Worm (Caenorhabditis elegans) whole organism, young adult: ENCODE measurements around the gene dhgd-1.

ENCODE experiments used
- B0019.2 ChIP-seq: fragments of 200-800 bp; sonication (Bioruptor generic); conservative IDR thresholded peaks from 2 replicates; pipeline ENCODE4 v1.3.6; 2022; ENCODE audit warnings: missing genetic modification reagents, missing genetic modification characterization, missing compliant biosample characterization
- C06A6.2 ChIP-seq: fragments of 200-800 bp; sonication (Bioruptor generic); conservative IDR thresholded peaks from 2 replicates; pipeline ENCODE4 v1.3.6; 2022; ENCODE audit warnings: missing genetic modification characterization, missing compliant biosample characterization
- C17E4.6 ChIP-seq: fragments of 200-800 bp; sonication (Bioruptor generic); IDR thresholded peaks from 2 replicates; pipeline ENCODE4 v1.3.6; 2022; ENCODE audit warnings: missing genetic modification reagents, missing genetic modification characterization, missing compliant biosample characterization
- F33H1.4 ChIP-seq: fragments of 200-800 bp; sonication (Bioruptor generic); IDR thresholded peaks from 2 replicates; pipeline ENCODE4 v1.3.6; 2022; ENCODE audit warnings: missing genetic modification reagents, missing genetic modification characterization, missing compliant biosample characterization
- F52B5.7 ChIP-seq: sonication (generic microtip); optimal IDR thresholded peaks from 2 replicates; lab custom pipeline; 2016; ENCODE audit warnings: mild to moderate bottlenecking, missing genetic modification characterization, missing compliant biosample characterization
- Y79H2A.3 ChIP-seq: fragments of 200-800 bp; sonication (Bioruptor generic); conservative IDR thresholded peaks from 2 replicates; pipeline ENCODE4 v1.3.6; 2022; ENCODE audit warnings: missing genetic modification reagents, missing genetic modification characterization, missing compliant biosample characterization
- akir-1 ChIP-seq: fragments of 200-800 bp; sonication (Bioruptor generic); optimal IDR thresholded peaks from 2 replicates; lab custom pipeline; 2018; ENCODE audit warnings: mild to moderate bottlenecking, missing genetic modification characterization, moderate library complexity, missing compliant biosample characterization
- aptf-2 ChIP-seq: fragments of 200-800 bp; sonication (Bioruptor generic); conservative IDR thresholded peaks from 2 replicates; pipeline ENCODE4 v1.3.6; 2022; ENCODE audit warnings: missing genetic modification reagents, missing genetic modification characterization, missing compliant biosample characterization
- athp-1 ChIP-seq: sonication (generic microtip); optimal IDR thresholded peaks from 2 replicates; lab custom pipeline; 2017; ENCODE audit warnings: mild to moderate bottlenecking, missing genetic modification characterization, missing compliant biosample characterization
- attf-6 ChIP-seq: fragments of 200-800 bp; sonication (Bioruptor generic); IDR thresholded peaks from 2 replicates; pipeline ENCODE4 v1.3.6; 2022; ENCODE audit warnings: missing genetic modification reagents, missing genetic modification characterization, missing compliant biosample characterization
- cebp-1 ChIP-seq, 2 experiments: fragments of 200-800 bp in 1 of 2; sonication (Bioruptor generic) in 1 of 2; sonication (generic microtip) in 1 of 2; IDR thresholded peaks in 1 of 2; optimal IDR thresholded peaks in 1 of 2; 2 replicates each; pipeline versions ENCODE4 v1.3.6 to Lab custom; 2017 to 2022; ENCODE audit warnings: missing compliant biosample characterization in 2 of 2, missing genetic modification characterization in 2 of 2, mild to moderate bottlenecking in 1 of 2, missing genetic modification reagents in 1 of 2, moderate library complexity in 1 of 2
- ceh-100 ChIP-seq: fragments of 200-800 bp; sonication (Bioruptor generic); IDR thresholded peaks from 2 replicates; pipeline ENCODE4 v1.3.6; 2022; ENCODE audit warnings: missing genetic modification reagents, missing genetic modification characterization, missing compliant biosample characterization
- ceh-27 ChIP-seq: fragments of 200-800 bp; sonication (Bioruptor generic); optimal IDR thresholded peaks from 2 replicates; lab custom pipeline; 2018; ENCODE audit warnings: mild to moderate bottlenecking, missing genetic modification characterization, moderate library complexity, missing compliant biosample characterization
- chd-7 ChIP-seq: sonication (generic microtip); optimal IDR thresholded peaks from 2 replicates; lab custom pipeline; 2016; ENCODE audit warnings: mild to moderate bottlenecking, missing genetic modification characterization, moderate library complexity, missing compliant biosample characterization
- egl-18 ChIP-seq: fragments of 200-800 bp; sonication (Bioruptor generic); IDR thresholded peaks from 2 replicates; pipeline ENCODE4 v1.3.6; 2022; ENCODE audit warnings: missing genetic modification reagents, missing genetic modification characterization, missing compliant biosample characterization
- egrh-3 ChIP-seq: fragments of 200-800 bp; sonication (Bioruptor generic); IDR thresholded peaks from 2 replicates; pipeline ENCODE4 v1.3.6; 2022; ENCODE audit warnings: missing genetic modification reagents, missing genetic modification characterization, missing compliant biosample characterization
- gei-17 ChIP-seq: fragments of 200-800 bp; sonication (Bioruptor generic); optimal IDR thresholded peaks from 2 replicates; lab custom pipeline; 2018; ENCODE audit warnings: mild to moderate bottlenecking, missing genetic modification characterization, missing compliant biosample characterization
- hmg-1.2 ChIP-seq: fragments of 200-800 bp; sonication (Bioruptor generic); IDR thresholded peaks from 2 replicates; pipeline ENCODE4 v1.3.6; 2022; ENCODE audit warnings: missing genetic modification reagents, missing genetic modification characterization, missing compliant biosample characterization
- hrde-1 ChIP-seq: sonication (generic microtip); optimal IDR thresholded peaks from 2 replicates; lab custom pipeline; 2016; ENCODE audit warnings: missing genetic modification characterization, mild to moderate bottlenecking, missing compliant biosample characterization, moderate library complexity, missing genotype, missing genetic modification reagents, borderline replicate concordance
- lag-1 ChIP-seq: fragments of 200-800 bp; sonication (Bioruptor generic); IDR thresholded peaks from 2 replicates; pipeline ENCODE4 v1.3.6; 2022; ENCODE audit warnings: missing genetic modification reagents, missing genetic modification characterization, missing compliant biosample characterization
- lin-26 ChIP-seq: fragments of 200-800 bp; sonication (Bioruptor generic); IDR thresholded peaks from 2 replicates; pipeline ENCODE4 v1.3.6; 2022; ENCODE audit warnings: missing genetic modification reagents, missing genetic modification characterization, missing compliant biosample characterization
- lin-35 ChIP-seq, 3 experiments: fragments of 150-350 bp in 2 of 3; sonication (generic microtip) in 1 of 3; optimal IDR thresholded peaks; 2 replicates each; lab custom pipeline; 2014 to 2018; ENCODE audit warnings: missing biosample characterization in 3 of 3, missing genetic modification characterization in 3 of 3, missing genetic modification reagents in 3 of 3
- lin-40 ChIP-seq: sonication (generic microtip); optimal IDR thresholded peaks from 2 replicates; lab custom pipeline; 2016; ENCODE audit warnings: missing genetic modification characterization, mild to moderate bottlenecking, missing compliant biosample characterization, missing genotype, missing genetic modification reagents
- lin-54 ChIP-seq: fragments of 200-800 bp; sonication (Bioruptor generic); optimal IDR thresholded peaks from 2 replicates; lab custom pipeline; 2018; ENCODE audit warnings: mild to moderate bottlenecking, missing genetic modification characterization, missing compliant biosample characterization
- lir-1 ChIP-seq: fragments of 200-800 bp; sonication (Bioruptor generic); conservative IDR thresholded peaks from 2 replicates; pipeline ENCODE4 v1.3.6; 2022; ENCODE audit warnings: missing genetic modification reagents, missing genetic modification characterization, missing compliant biosample characterization
- lsl-1 ChIP-seq: fragments of 200-800 bp; sonication (Bioruptor generic); optimal IDR thresholded peaks from 2 replicates; lab custom pipeline; 2018; ENCODE audit warnings: mild to moderate bottlenecking, missing genetic modification characterization, moderate library complexity, missing compliant biosample characterization
- madf-8 ChIP-seq: fragments of 200-800 bp; sonication (Bioruptor generic); conservative IDR thresholded peaks from 2 replicates; pipeline ENCODE4 v1.3.6; 2022; ENCODE audit warnings: missing genetic modification reagents, missing genetic modification characterization, missing compliant biosample characterization
- mcd-1 ChIP-seq: fragments of 200-800 bp; sonication (Bioruptor generic); IDR thresholded peaks from 2 replicates; pipeline ENCODE4 v1.3.6; 2022; ENCODE audit warnings: missing genetic modification reagents, missing genetic modification characterization, missing compliant biosample characterization
- nfya-1 ChIP-seq: sonication (generic microtip); optimal IDR thresholded peaks from 2 replicates; lab custom pipeline; 2017; ENCODE audit warnings: antibody characterized with exemption, missing compliant biosample characterization, missing genetic modification characterization, borderline replicate concordance; ENCODE audit not compliant: insufficient read depth
- nfyb-1 ChIP-seq: fragments of 200-800 bp; sonication (Bioruptor generic); IDR thresholded peaks from 2 replicates; pipeline ENCODE4 v1.3.6; 2022; ENCODE audit warnings: missing genetic modification reagents, missing genetic modification characterization, missing compliant biosample characterization
- nhr-80 ChIP-seq: sonication (generic microtip); optimal IDR thresholded peaks from 2 replicates; lab custom pipeline; 2016; ENCODE audit warnings: missing genetic modification characterization, missing compliant biosample characterization
- rcor-1 ChIP-seq: fragments of 200-800 bp; sonication (Bioruptor generic); IDR thresholded peaks from 2 replicates; pipeline ENCODE4 v1.3.6; 2022; ENCODE audit warnings: missing genetic modification reagents, missing genetic modification characterization, missing compliant biosample characterization
- repo-1 ChIP-seq: sonication (generic microtip); optimal IDR thresholded peaks from 2 replicates; lab custom pipeline; 2017; ENCODE audit warnings: mild to moderate bottlenecking, missing genetic modification characterization, missing compliant biosample characterization
- snpc-1.3 ChIP-seq: sonication (generic microtip); optimal IDR thresholded peaks from 2 replicates; lab custom pipeline; 2017; ENCODE audit warnings: missing genetic modification characterization, mild to moderate bottlenecking, missing compliant biosample characterization, antibody characterized with exemption, moderate library complexity, missing genotype, missing genetic modification reagents; ENCODE audit not compliant: insufficient read depth
- snpc-3.4 ChIP-seq: sonication (generic microtip); optimal IDR thresholded peaks from 2 replicates; lab custom pipeline; 2017; ENCODE audit warnings: missing genetic modification characterization, mild to moderate bottlenecking, missing compliant biosample characterization, antibody characterized with exemption, moderate library complexity, missing genotype, missing genetic modification reagents
- tbp1 ChIP-seq: fragments of 200-800 bp; sonication (Bioruptor generic); optimal IDR thresholded peaks from 2 replicates; lab custom pipeline; 2018; ENCODE audit warnings: mild to moderate bottlenecking, missing genetic modification characterization, missing compliant biosample characterization
- tlf-1 ChIP-seq: fragments of 200-800 bp; sonication (Bioruptor generic); optimal IDR thresholded peaks from 2 replicates; lab custom pipeline; 2018; ENCODE audit warnings: mild to moderate bottlenecking, missing genetic modification characterization, missing compliant biosample characterization
- unc-62 ChIP-seq: fragments of 150-350 bp; optimal IDR thresholded peaks from 2 replicates; lab custom pipeline; 2014; ENCODE audit warnings: missing biosample characterization, missing genetic modification reagents, missing genetic modification characterization
- zfh-2 ChIP-seq: fragments of 200-800 bp; sonication (Bioruptor generic); conservative IDR thresholded peaks from 2 replicates; pipeline ENCODE4 v1.3.6; 2022; ENCODE audit warnings: missing genetic modification reagents, missing genetic modification characterization, missing compliant biosample characterization
- ztf-18 ChIP-seq: sonication (generic microtip); optimal IDR thresholded peaks from 2 replicates; lab custom pipeline; 2016; ENCODE audit warnings: missing genotype, mild to moderate bottlenecking, missing genetic modification characterization, missing compliant biosample characterization
- ztf-28 ChIP-seq: fragments of 200-800 bp; sonication (Bioruptor generic); IDR thresholded peaks from 2 replicates; pipeline ENCODE4 v1.3.6; 2022; ENCODE audit warnings: missing genetic modification reagents, missing genetic modification characterization, missing compliant biosample characterization

Gene dhgd-1

ce11 chrII:11535924-11536323, 16.0 kb downstream of the dhgd-1 start:
- TF ChIP-seq lsl-1 (GFP tag; lab: Kevin White, UChicago): no peak
- no peak for TF ChIP-seq snpc-1.3 (tag; lab: Kevin White, UChicago)
- TF ChIP-seq F52B5.7: no peak
- no peak for TF ChIP-seq ceh-27 (GFP tag; lab: Kevin White, UChicago)
- TF ChIP-seq tlf-1 (GFP tag; lab: Kevin White, UChicago): no peak
- TF ChIP-seq zfh-2: no peak
- TF ChIP-seq nhr-80 (tag; lab: Kevin White, UChicago): no peak
- TF ChIP-seq nfya-1 (tag; lab: Kevin White, UChicago): no peak
- TF ChIP-seq snpc-3.4 (tag; lab: Kevin White, UChicago): no peak
- no peak for TF ChIP-seq hmg-1.2

- TF ChIP-seq cebp-1 (GFP tag; IDR thresholded peaks at IDR 0.05; lab: Robert Waterston, UW) (no peak), cebp-1 (tag; optimal IDR thresholded peaks at IDR 0.05; lab: Kevin White, UChicago) (peak; percentile 40), aptf-2 (GFP tag; lab: Robert Waterston, UW) (0 out of 2 replicates have a peak, but pooled peaks have one; percentile 21), lag-1 (GFP tag; lab: Robert Waterston, UW) (0 out of 2 replicates have a peak, but pooled peaks have one; percentile 52), unc-62 (GFP tag; lab: Kevin White, UChicago) (no peak), repo-1 (tag; lab: Kevin White, UChicago) (no peak)
Measured at ce11 chrII:11535429-11535828, 16.5 kb downstream of the dhgd-1 start.

ce11 chrII:11534429-11535099, 17.3 kb downstream of the dhgd-1 start, which contains the start of gene Y62F5A.12:
TSS of gene Y62F5A.12 (minus strand) at chrII:11534479.
- TF ChIP-seq nhr-80 (tag; lab: Kevin White, UChicago): peak; percentile 61
- TF ChIP-seq tlf-1 (GFP tag; lab: Kevin White, UChicago): peak; percentile 68
- TF ChIP-seq mcd-1 (GFP tag; lab: Robert Waterston, UW): peak; percentile 99
- TF ChIP-seq gei-17 (GFP tag; lab: Kevin White, UChicago): peak; percentile 1
- TF ChIP-seq ztf-18 (tag; lab: Kevin White, UChicago): peak; percentile 86
- TF ChIP-seq madf-8 (GFP tag; lab: Robert Waterston, UW): peak; percentile 96
- peak; percentile 92 for TF ChIP-seq lir-1 (GFP tag; lab: Robert Waterston, UW)
- TF ChIP-seq hrde-1 (tag; lab: Kevin White, UChicago): peak; percentile 1
- peak; percentile 86 for TF ChIP-seq egl-18 (GFP tag; lab: Robert Waterston, UW)
- peak; percentile 88 for TF ChIP-seq athp-1
- peak; percentile 92 for TF ChIP-seq lin-54 (GFP tag; lab: Kevin White, UChicago)
- peak; percentile 80 for TF ChIP-seq F33H1.4
- peak; percentile 99 for TF ChIP-seq ceh-100
- peak; percentile 94 for TF ChIP-seq nfyb-1 (GFP tag; lab: Robert Waterston, UW)
- peak; percentile 94 for TF ChIP-seq rcor-1 (GFP tag; lab: Robert Waterston, UW)
- peak; percentile 83 for TF ChIP-seq lin-40 (tag; lab: Kevin White, UChicago)
- peak; percentile 89 for TF ChIP-seq Y79H2A.3 (GFP tag; lab: Robert Waterston, UW)
- TF ChIP-seq akir-1 (GFP tag; lab: Kevin White, UChicago): peak; percentile 82
- TF ChIP-seq lin-35 (GFP tag; optimal IDR thresholded peaks at IDR 0.05; lab: Kevin White, UChicago): peak in 1 of 3 experiments; percentile 84
- TF ChIP-seq hmg-1.2: peak; percentile 81
- TF ChIP-seq B0019.2 (GFP tag; lab: Robert Waterston, UW): peak; percentile 86
- peak; percentile 90 for TF ChIP-seq lin-26 (GFP tag; lab: Robert Waterston, UW)
- peak; percentile 91 for TF ChIP-seq egrh-3 (GFP tag; lab: Robert Waterston, UW)
- peak; percentile 71 for TF ChIP-seq tbp1
- peak; percentile 65 for TF ChIP-seq F52B5.7
- peak; percentile 82 for TF ChIP-seq C06A6.2 (GFP tag; lab: Robert Waterston, UW)
- TF ChIP-seq attf-6 (GFP tag; lab: Robert Waterston, UW): peak; percentile 74
- peak; percentile 96 for TF ChIP-seq aptf-2 (GFP tag; lab: Robert Waterston, UW)
- TF ChIP-seq lsl-1 (GFP tag; lab: Kevin White, UChicago): peak; percentile 78
- peak; percentile 67 for TF ChIP-seq C17E4.6 (GFP tag; lab: Robert Waterston, UW)
- peak; percentile 63 for TF ChIP-seq chd-7
- TF ChIP-seq ztf-28 (GFP tag; lab: Robert Waterston, UW): peak; percentile 98
